Worm (Caenorhabditis elegans): Measurements from ENCODE around the gene metl-18.

The metl-18 gene

DNA sequence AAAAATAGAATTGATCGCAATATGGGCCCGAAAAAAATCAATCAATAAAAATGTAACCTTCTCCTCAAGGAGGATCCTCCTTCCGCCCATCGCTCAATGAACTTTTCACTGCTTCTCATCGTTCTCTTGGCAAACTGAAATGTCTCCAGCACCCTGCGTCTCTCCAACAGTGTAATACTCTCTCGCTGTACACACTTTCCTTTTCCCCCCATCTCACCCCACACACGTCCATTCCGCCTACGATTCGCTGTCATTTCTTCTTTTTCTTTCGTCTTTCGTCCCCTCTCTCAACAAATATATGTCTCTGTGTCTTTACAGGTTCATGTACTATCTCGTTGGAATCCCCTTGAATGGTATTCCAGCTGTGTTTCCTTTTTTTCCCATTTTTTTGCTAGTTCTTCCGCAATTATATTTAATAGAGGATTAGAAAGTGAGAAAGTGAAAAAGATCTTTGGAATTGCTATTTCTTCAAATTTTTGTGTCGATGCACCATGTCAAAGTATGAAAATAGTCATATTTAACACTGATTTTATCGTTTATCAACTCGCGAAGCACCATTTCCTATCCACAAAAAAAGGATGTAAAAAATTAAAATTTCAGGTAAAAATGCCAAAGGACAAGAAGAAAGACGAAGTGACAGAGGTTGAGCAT, 46.0 kb downstream of the metl-18 start, which contains the start of gene rsu-1 (continued):
- TF ChIP-seq ceh-39 (tag; optimal IDR thresholded peaks at IDR 0.05) (no peak), unc-120 (tag; optimal IDR thresholded peaks at IDR 0.05; ENCODE audit: poor library complexity, severe bottlenecking) (peak; percentile 89), elt-1 (tag; optimal IDR thresholded peaks at IDR 0.05; ENCODE audit: borderline replicate concordance, insufficient read depth) (no peak), unc-62 (GFP tag; optimal IDR thresholded peaks at IDR 0.05) (peak; percentile 81)

DNA sequence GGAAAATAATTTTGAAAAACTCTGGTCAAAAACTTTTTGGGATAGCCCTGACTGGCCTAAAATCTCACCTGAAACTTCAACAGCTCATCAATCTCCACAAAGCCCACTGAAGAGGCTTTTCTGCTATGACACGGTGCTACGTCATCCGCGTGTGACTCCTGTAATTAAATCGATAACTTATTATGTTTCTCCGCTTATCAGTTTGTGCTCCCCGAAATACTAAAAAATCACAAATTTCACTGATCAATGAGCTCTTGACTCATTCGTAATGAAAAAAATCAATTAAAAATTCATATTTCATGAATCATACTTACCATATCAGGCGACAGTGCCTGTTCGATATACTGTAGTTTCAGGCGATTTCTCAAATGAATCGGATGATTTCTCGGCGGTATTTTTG, 49.5 kb downstream of the metl-18 start:
- TF ChIP-seq M03D4.4 (tag; optimal IDR thresholded peaks at IDR 0.05) (no peak), lin-32 (GFP tag; optimal IDR thresholded peaks at IDR 0.05) (no peak), hlh-1 (tag; optimal IDR thresholded peaks at IDR 0.05) (no peak), sem-2 (GFP tag; optimal IDR thresholded peaks at IDR 0.05) (no peak), nhr-12 (tag; optimal IDR thresholded peaks at IDR 0.05) (no peak), nhr-2 (tag; optimal IDR thresholded peaks at IDR 0.05) (no peak), sptf-1 (tag; optimal IDR thresholded peaks at IDR 0.05) (no peak), cnd-1 (tag; optimal IDR thresholded peaks at IDR 0.05) (no peak), ceh-83 (GFP tag; optimal IDR thresholded peaks at IDR 0.05) (no peak)

DNA sequence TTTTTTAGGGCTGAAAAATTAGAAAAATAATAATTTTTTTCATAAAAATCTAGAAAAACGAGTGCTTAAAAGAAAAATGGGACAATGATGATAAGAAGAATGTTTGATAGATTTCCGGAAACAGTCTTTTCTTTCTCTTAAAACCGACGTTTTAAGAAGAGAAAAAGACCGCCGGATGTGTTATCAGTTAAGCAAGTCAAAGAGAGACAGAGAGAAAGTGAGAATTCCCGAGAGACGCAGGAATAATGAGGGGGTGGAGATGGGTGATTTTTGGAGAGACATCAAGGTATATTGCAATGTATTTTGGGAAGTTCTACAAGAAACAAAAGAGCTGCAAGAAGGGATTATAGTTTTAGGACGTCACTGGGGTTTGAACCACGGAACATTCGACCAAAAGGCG, 50.0 kb downstream of the metl-18 start, which contains the start of gene C34C12.9:
TSS of gene C34C12.9 (minus strand) at position 16 of the 400 bp plus-strand sequence.
- TF ChIP-seq ham-2 (GFP tag; optimal IDR thresholded peaks at IDR 0.05) (no peak), unc-120 (tag; optimal IDR thresholded peaks at IDR 0.05; ENCODE audit: poor library complexity, severe bottlenecking) (no peak), pha-4 (tag; optimal IDR thresholded peaks at IDR 0.05) (no peak), ceh-83 (GFP tag; optimal IDR thresholded peaks at IDR 0.05) (no peak), zip-8 (tag; optimal IDR thresholded peaks at IDR 0.05) (no peak), nhr-2 (tag; optimal IDR thresholded peaks at IDR 0.05) (no peak), blmp-1 (tag; optimal IDR thresholded peaks at IDR 0.05) (no peak), ceh-39 (tag; optimal IDR thresholded peaks at IDR 0.05) (no peak), M03D4.4 (tag; optimal IDR thresholded peaks at IDR 0.05) (no peak), elt-1 (tag; optimal IDR thresholded peaks at IDR 0.05; ENCODE audit: borderline replicate concordance, insufficient read depth) (no peak)

DNA sequence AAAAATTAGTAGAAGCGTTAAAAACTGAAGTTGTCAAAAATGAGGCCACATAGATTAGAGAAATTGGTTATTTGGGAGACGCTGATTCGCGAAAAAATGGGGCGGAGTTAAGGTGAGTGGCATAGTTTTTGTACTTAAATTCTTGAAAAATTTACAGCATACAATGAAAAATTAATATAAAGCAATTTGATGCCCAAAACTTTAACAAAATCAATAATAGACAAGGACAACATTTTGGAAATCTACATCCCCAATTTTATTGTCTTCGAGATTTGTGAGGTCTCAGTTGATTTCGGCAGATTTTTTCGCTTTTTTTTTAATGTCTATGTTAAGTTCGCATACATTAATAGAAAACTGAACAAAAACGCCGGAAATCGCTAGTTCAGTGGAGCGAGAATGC, 50.7 kb downstream of the metl-18 start:
- TF ChIP-seq ces-1 (GFP tag; optimal IDR thresholded peaks at IDR 0.05) (peak; percentile 31), sem-2 (GFP tag; optimal IDR thresholded peaks at IDR 0.05) (peak; percentile 10), cnd-1 (tag; optimal IDR thresholded peaks at IDR 0.05) (peak; percentile 22), drap-1 (GFP tag; optimal IDR thresholded peaks at IDR 0.05) (no peak), tbx-8 (GFP tag; optimal IDR thresholded peaks at IDR 0.05) (peak; percentile 73), lin-32 (GFP tag; optimal IDR thresholded peaks at IDR 0.05) (peak; percentile 35), snpc-4 (tag; optimal IDR thresholded peaks at IDR 0.05) (no peak), sptf-1 (tag; optimal IDR thresholded peaks at IDR 0.05) (peak; percentile 66), mls-2 (tag; optimal IDR thresholded peaks at IDR 0.05) (peak; percentile 29), nhr-237 (tag; optimal IDR thresholded peaks at IDR 0.05) (no peak), elt-1 (tag; optimal IDR thresholded peaks at IDR 0.05; ENCODE audit: borderline replicate concordance, insufficient read depth) (no peak), mep-1 (tag; optimal IDR thresholded peaks at IDR 0.05) (no peak), bed-3 (GFP tag; optimal IDR thresholded peaks at IDR 0.05) (peak; percentile 61), nhr-2 (tag; optimal IDR thresholded peaks at IDR 0.05) (no peak), mab-5 (tag; optimal IDR thresholded peaks at IDR 0.05) (no peak)

DNA sequence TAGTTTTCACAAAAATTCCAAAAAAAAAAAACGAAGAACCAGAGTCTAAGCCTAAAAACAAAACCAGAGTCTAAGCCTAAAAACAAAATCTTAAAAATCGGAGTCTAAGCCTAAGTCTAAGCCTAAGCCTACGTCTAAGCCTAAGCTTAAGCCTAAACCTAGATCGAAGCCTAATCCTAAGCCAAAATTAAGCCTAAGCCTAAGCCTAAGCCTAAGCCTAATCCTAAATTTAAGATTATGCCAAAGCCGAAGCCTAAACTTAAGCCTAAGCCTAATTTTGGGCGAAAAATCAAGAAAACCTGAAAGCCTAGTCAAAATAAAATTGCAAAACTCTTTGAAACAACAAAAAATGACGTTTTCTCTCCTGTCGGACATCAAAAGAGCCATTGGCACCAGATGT, 51.8 kb downstream of the metl-18 start:
- TF ChIP-seq nhr-2 (tag; optimal IDR thresholded peaks at IDR 0.05) = no peak
- no peak for TF ChIP-seq ces-1 (GFP tag; optimal IDR thresholded peaks at IDR 0.05)
- no peak for TF ChIP-seq tbx-8 (GFP tag; optimal IDR thresholded peaks at IDR 0.05)
- no peak for TF ChIP-seq nhr-28 (tag; optimal IDR thresholded peaks at IDR 0.05)
- no peak for TF ChIP-seq ceh-43 (GFP tag; optimal IDR thresholded peaks at IDR 0.05)
- no peak for TF ChIP-seq ztf-11 (tag; optimal IDR thresholded peaks at IDR 0.05)
- TF ChIP-seq lin-32 (GFP tag; optimal IDR thresholded peaks at IDR 0.05) = no peak
- TF ChIP-seq unc-39 (tag; optimal IDR thresholded peaks at IDR 0.05) = no peak
- no peak for TF ChIP-seq mep-1 (tag; optimal IDR thresholded peaks at IDR 0.05)
- no peak for TF ChIP-seq sem-2 (GFP tag; optimal IDR thresholded peaks at IDR 0.05)
- TF ChIP-seq snpc-4 (tag; optimal IDR thresholded peaks at IDR 0.05) = no peak
- no peak for TF ChIP-seq M03D4.4 (tag; optimal IDR thresholded peaks at IDR 0.05)
- TF ChIP-seq hlh-1 (tag; optimal IDR thresholded peaks at IDR 0.05) = no peak
- TF ChIP-seq nhr-12 (tag; optimal IDR thresholded peaks at IDR 0.05) = no peak
- no peak for TF ChIP-seq cnd-1 (tag; optimal IDR thresholded peaks at IDR 0.05)
- TF ChIP-seq ham-2 (GFP tag; optimal IDR thresholded peaks at IDR 0.05) = no peak
- no peak for TF ChIP-seq flh-1 (GFP tag; optimal IDR thresholded peaks at IDR 0.05)
- TF ChIP-seq ceh-83 (GFP tag; optimal IDR thresholded peaks at IDR 0.05) = no peak

All from whole organism, mixed stage, embryonic.